Worm (Caenorhabditis elegans) whole organism, L4 larva: ENCODE measurements around the gene sri-70.

Experiments used
- ama-1 ChIP-seq: fragments of 150-350 bp; optimal IDR thresholded peaks from 2 replicates; lab custom pipeline; 2014; ENCODE audit warnings: inconsistent platforms, mixed read lengths
- dve-1 ChIP-seq: sonication (generic microtip); optimal IDR thresholded peaks from 2 replicates; lab custom pipeline; 2017; ENCODE audit warnings: antibody characterized with exemption, mild to moderate bottlenecking, missing genetic modification characterization, missing compliant biosample characterization; ENCODE audit not compliant: insufficient read depth
- lin-15B ChIP-seq: fragments of 150-350 bp; sonication (generic microtip); optimal IDR thresholded peaks from 3 replicates; lab custom pipeline; 2014; ENCODE audit warnings: missing biosample characterization, missing genetic modification characterization
- lin-39 ChIP-seq: fragments of 150-350 bp; optimal IDR thresholded peaks from 2 replicates; lab custom pipeline; 2014; ENCODE audit warnings: missing biosample characterization, missing genetic modification reagents, missing genetic modification characterization
- lsy-2 ChIP-seq, 2 experiments: fragments of 150-350 bp in 1 of 2; sonication (generic microtip) in 1 of 2; optimal IDR thresholded peaks; 2 replicates each; lab custom pipeline; 2014 to 2017; ENCODE audit warnings: missing biosample characterization in 2 of 2, missing genetic modification characterization in 2 of 2
- nhr-25 ChIP-seq: sonication (generic microtip); optimal IDR thresholded peaks from 2 replicates; lab custom pipeline; 2017; ENCODE audit warnings: missing genetic modification characterization, mild to moderate bottlenecking, missing compliant biosample characterization, antibody characterized with exemption, moderate library complexity, borderline replicate concordance; ENCODE audit not compliant: insufficient read depth

DNA sequence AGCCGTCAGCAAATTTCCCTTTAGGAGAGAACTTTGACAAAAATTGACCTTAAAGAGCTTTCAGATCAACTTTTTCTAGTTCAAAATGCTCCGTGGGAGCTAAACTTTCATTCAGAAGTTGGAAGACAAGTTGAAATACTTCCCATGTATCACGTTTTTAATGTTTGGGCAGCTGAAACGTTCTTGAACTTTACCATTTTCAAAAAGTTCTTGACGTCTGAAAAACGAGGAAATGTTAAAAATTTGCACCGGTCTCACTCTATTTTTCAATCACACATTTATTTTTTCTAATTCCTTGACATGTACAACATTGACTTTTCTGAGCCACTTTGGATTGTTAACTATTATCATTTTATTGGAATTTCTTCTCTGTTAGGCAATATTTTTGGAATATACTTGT, at the start of gene sri-70:
- TF ChIP-seq lin-39 (tag; lab: Kevin White, UChicago) (no peak), lsy-2 (tag; optimal IDR thresholded peaks at IDR 0.05; lab: Kevin White, UChicago) (no peak), dve-1 (tag; lab: Kevin White, UChicago) (no peak), lin-15B (tag; lab: Kevin White, UChicago) (no peak), ama-1 (lab: Kevin White, UChicago) (no peak), nhr-25 (tag; lab: Kevin White, UChicago) (no peak)
